Worm (Caenorhabditis elegans) whole organism, midembryonic: ENCODE results near the gene cdh-3.

ENCODE experiments used
- T22C8.4 ChIP-seq: fragments of 200-800 bp; sonication (Bioruptor generic); IDR thresholded peaks from 2 replicates; pipeline ENCODE4 v1.3.6; 2022; ENCODE audit warnings: missing genetic modification characterization, missing compliant biosample characterization
- cog-1 ChIP-seq: sonication (generic microtip); optimal IDR thresholded peaks from 2 replicates; lab custom pipeline; 2016; ENCODE audit warnings: missing genetic modification characterization, missing compliant biosample characterization
- flt-1 ChIP-seq: fragments of 200-800 bp; sonication (Bioruptor generic); IDR thresholded peaks from 2 replicates; pipeline ENCODE4 v1.3.6; 2022; ENCODE audit warnings: missing genetic modification characterization, missing compliant biosample characterization
- klf-2 ChIP-seq: fragments of 200-800 bp; sonication (Bioruptor generic); conservative IDR thresholded peaks from 2 replicates; pipeline ENCODE4 v1.3.6; 2022; ENCODE audit warnings: missing genetic modification reagents, missing genetic modification characterization, missing compliant biosample characterization
- med-1 ChIP-seq: sonication (generic microtip); optimal IDR thresholded peaks from 2 replicates; lab custom pipeline; 2017; ENCODE audit warnings: missing genetic modification characterization, mild to moderate bottlenecking, missing compliant biosample characterization, antibody characterized with exemption, missing genetic modification reagents; ENCODE audit not compliant: insufficient read depth
- ref-1 ChIP-seq: fragments of 200-800 bp; sonication (Bioruptor generic); conservative IDR thresholded peaks from 2 replicates; pipeline ENCODE4 v1.3.6; 2022; ENCODE audit warnings: missing genetic modification reagents, missing genetic modification characterization, missing compliant biosample characterization
- tab-1 ChIP-seq: fragments of 200-800 bp; sonication (Bioruptor generic); IDR thresholded peaks from 2 replicates; pipeline ENCODE4 v1.3.6; 2022; ENCODE audit warnings: missing genetic modification characterization, missing compliant biosample characterization
- ztf-23 ChIP-seq: fragments of 200-800 bp; sonication (Bioruptor generic); IDR thresholded peaks from 2 replicates; pipeline ENCODE4 v1.3.6; 2022; ENCODE audit warnings: missing genetic modification reagents, missing genetic modification characterization, missing compliant biosample characterization
- ztf-29 ChIP-seq: fragments of 200-800 bp; sonication (Bioruptor generic); IDR thresholded peaks from 2 replicates; pipeline ENCODE4 v1.3.6; 2022; ENCODE audit warnings: missing genetic modification reagents, missing genetic modification characterization, missing compliant biosample characterization

cdh-3 gene

ce11 chrIII:7754348-7754747, at the start of gene cdh-3:
Gene cdh-3, minus strand, starts transcription at chrIII:7754448.
- TF ChIP-seq ztf-23 (GFP tag; lab: Robert Waterston, UW) (no peak), flt-1 (GFP tag; lab: Robert Waterston, UW) (no peak), T22C8.4 (GFP tag; lab: Robert Waterston, UW) (no peak), tab-1 (GFP tag; lab: Robert Waterston, UW) (no peak), klf-2 (GFP tag; lab: Robert Waterston, UW) (no peak), ref-1 (GFP tag; lab: Robert Waterston, UW) (no peak), ztf-29 (GFP tag; lab: Robert Waterston, UW) (no peak), med-1 (GFP tag; lab: Kevin White, UChicago) (no peak), cog-1 (tag; lab: Kevin White, UChicago) (no peak)

- no peak for TF ChIP-seq T22C8.4 (GFP tag; lab: Robert Waterston, UW)
- TF ChIP-seq ztf-29 (GFP tag; lab: Robert Waterston, UW) = no peak
- no peak for TF ChIP-seq tab-1 (GFP tag; lab: Robert Waterston, UW)
- no peak for TF ChIP-seq ztf-23 (GFP tag; lab: Robert Waterston, UW)
- no peak for TF ChIP-seq cog-1 (tag; lab: Kevin White, UChicago)
- no peak for TF ChIP-seq ref-1 (GFP tag; lab: Robert Waterston, UW)
- TF ChIP-seq med-1 (GFP tag; lab: Kevin White, UChicago) = no peak
These were observed 41.1 kb upstream of the cdh-3 start, which contains the start of gene cyk-7 for ce11 chrIII:7795311-7795710. Gene cyk-7, minus strand, starts transcription at chrIII:7795409.

DNA sequence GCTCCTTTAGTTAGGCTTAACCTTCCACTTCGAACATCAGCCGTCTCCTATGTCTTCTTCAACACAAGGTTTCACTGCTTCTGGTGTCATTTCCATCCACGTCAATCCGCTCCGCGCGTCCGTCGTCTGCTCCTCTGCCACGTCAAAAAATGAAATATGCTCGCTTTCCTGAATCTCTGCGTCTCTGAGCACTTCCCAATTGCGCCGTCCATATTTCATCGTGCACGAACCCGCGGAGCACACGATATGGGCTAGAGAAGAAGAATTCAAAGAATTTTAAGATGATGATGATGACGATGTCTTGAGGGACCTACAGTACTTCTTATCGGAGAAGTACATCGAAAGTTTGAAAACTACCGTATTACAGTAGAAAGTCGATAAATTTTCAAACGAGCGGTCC, 38.7 kb upstream of the cdh-3 start:
- TF ChIP-seq ztf-23 (GFP tag; lab: Robert Waterston, UW) (no peak), T22C8.4 (GFP tag; lab: Robert Waterston, UW) (no peak), ref-1 (GFP tag; lab: Robert Waterston, UW) (no peak), klf-2 (GFP tag; lab: Robert Waterston, UW) (no peak), cog-1 (tag; lab: Kevin White, UChicago) (no peak), med-1 (GFP tag; lab: Kevin White, UChicago) (no peak), flt-1 (GFP tag; lab: Robert Waterston, UW) (no peak), tab-1 (GFP tag; lab: Robert Waterston, UW) (no peak), ztf-29 (GFP tag; lab: Robert Waterston, UW) (no peak)

DNA sequence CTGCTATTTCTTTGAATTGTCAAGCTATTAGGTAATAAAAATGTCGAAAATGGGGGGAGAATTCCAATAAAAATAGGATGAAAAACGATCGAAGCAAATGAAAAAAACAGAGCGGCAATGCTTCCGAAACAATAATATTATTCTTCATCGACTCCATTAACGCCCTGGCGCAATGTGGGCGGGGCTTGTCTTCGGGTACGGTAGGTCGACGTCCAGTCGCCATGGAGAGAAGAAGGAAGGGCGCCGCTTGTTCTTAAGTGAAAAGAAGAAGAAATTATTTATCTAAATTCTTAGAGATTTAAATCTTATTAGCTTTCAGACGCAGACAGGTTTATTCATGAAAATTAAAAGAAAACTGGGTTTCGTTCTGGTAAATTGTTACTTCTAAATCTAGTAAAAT, 38.0 kb upstream of the cdh-3 start:
- TF ChIP-seq tab-1 (GFP tag; lab: Robert Waterston, UW) = no peak
- no peak for TF ChIP-seq cog-1 (tag; lab: Kevin White, UChicago)
- no peak for TF ChIP-seq med-1 (GFP tag; lab: Kevin White, UChicago)
- no peak for TF ChIP-seq T22C8.4 (GFP tag; lab: Robert Waterston, UW)
- TF ChIP-seq klf-2 (GFP tag; lab: Robert Waterston, UW) = no peak
- TF ChIP-seq ztf-23 (GFP tag; lab: Robert Waterston, UW) = no peak
- no peak for TF ChIP-seq ztf-29 (GFP tag; lab: Robert Waterston, UW)
- TF ChIP-seq ref-1 (GFP tag; lab: Robert Waterston, UW) = no peak
- no peak for TF ChIP-seq flt-1 (GFP tag; lab: Robert Waterston, UW)

ce11 chrIII:7790522-7790921, 36.3 kb upstream of the cdh-3 start:
- no peak for TF ChIP-seq ztf-23 (GFP tag; lab: Robert Waterston, UW)
- TF ChIP-seq med-1 (GFP tag; lab: Kevin White, UChicago) = no peak
- no peak for TF ChIP-seq klf-2 (GFP tag; lab: Robert Waterston, UW)
- no peak for TF ChIP-seq ztf-29 (GFP tag; lab: Robert Waterston, UW)
- TF ChIP-seq ref-1 (GFP tag; lab: Robert Waterston, UW) = no peak

ce11 chrIII:7788410-7788809, 34.2 kb upstream of the cdh-3 start:
- TF ChIP-seq tab-1 (GFP tag; lab: Robert Waterston, UW) = no peak
- no peak for TF ChIP-seq ztf-29 (GFP tag; lab: Robert Waterston, UW)
- TF ChIP-seq ref-1 (GFP tag; lab: Robert Waterston, UW) = no peak
- TF ChIP-seq T22C8.4 (GFP tag; lab: Robert Waterston, UW) = no peak
- TF ChIP-seq med-1 (GFP tag; lab: Kevin White, UChicago) = no peak
- no peak for TF ChIP-seq cog-1 (tag; lab: Kevin White, UChicago)
- no peak for TF ChIP-seq klf-2 (GFP tag; lab: Robert Waterston, UW)
- no peak for TF ChIP-seq flt-1 (GFP tag; lab: Robert Waterston, UW)

- TF ChIP-seq tab-1 (GFP tag; lab: Robert Waterston, UW) (no peak), flt-1 (GFP tag; lab: Robert Waterston, UW) (no peak), ztf-23 (GFP tag; lab: Robert Waterston, UW) (no peak), T22C8.4 (GFP tag; lab: Robert Waterston, UW) (no peak), ztf-29 (GFP tag; lab: Robert Waterston, UW) (no peak)
These were observed 30.0 kb upstream of the cdh-3 start for ce11 chrIII:7784201-7784600.

DNA sequence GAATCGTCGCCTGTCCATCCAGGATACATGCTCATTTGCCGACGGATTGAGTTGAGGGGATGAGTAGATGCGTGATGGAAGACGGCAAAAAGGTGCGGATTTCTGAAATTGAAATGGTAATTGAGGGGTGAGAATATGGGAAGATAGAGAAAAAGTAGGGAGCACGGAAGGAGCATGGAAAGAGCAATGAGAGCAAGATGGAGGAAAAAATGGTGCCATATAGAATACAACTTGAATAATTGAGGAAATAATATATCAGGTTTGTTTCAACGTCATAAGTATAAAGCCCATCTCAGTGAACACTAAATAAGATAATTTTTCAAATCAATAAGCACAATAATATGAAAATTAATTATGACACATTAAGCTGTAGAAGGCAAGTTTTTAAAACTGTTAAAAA, 29.1 kb upstream of the cdh-3 start, which contains the start of gene mab-5:
mab-5 (minus strand) TSS at position 101 of the 400 bp plus-strand sequence.
- no peak for TF ChIP-seq ztf-23 (GFP tag; lab: Robert Waterston, UW)
- TF ChIP-seq tab-1 (GFP tag; lab: Robert Waterston, UW) = no peak
- TF ChIP-seq flt-1 (GFP tag; lab: Robert Waterston, UW) = no peak
- no peak for TF ChIP-seq klf-2 (GFP tag; lab: Robert Waterston, UW)
- TF ChIP-seq cog-1 (tag; lab: Kevin White, UChicago) = no peak
- TF ChIP-seq med-1 (GFP tag; lab: Kevin White, UChicago) = no peak
- no peak for TF ChIP-seq ztf-29 (GFP tag; lab: Robert Waterston, UW)
- TF ChIP-seq T22C8.4 (GFP tag; lab: Robert Waterston, UW) = no peak
- TF ChIP-seq ref-1 (GFP tag; lab: Robert Waterston, UW) = no peak

DNA sequence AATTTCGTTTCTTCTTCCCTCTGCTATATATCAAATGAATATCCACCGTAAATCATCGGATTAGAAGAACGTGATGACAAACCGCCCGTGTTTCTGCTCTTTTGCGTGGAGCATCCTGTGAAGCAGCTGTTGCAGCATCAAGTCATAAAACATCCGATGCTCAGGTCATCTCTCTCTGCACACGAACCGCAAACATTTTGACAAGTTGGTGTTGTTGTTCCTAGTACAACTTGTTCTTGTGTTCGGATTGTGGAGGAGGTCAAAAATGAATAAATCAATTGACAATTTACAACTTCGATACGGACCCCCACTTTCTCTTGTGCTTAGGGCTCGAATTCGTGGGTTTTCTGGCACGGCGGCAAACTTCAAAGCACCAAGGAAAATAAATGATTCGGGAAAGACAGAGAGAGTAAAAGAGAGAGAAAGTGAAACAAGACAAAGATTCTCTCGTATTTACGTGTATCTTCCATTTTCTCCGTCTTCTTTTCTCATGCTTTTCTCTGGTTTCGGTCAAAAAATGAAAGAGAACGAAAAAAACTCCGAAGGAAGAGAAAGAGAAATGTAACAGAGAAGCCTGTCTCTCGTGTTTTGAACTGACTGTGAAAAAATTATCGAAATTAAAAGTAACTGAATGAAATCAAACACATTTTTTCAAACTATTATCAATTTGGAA, 26.5 kb upstream of the cdh-3 start:
- TF ChIP-seq tab-1 (GFP tag; lab: Robert Waterston, UW) (no peak), med-1 (GFP tag; lab: Kevin White, UChicago) (no peak), flt-1 (GFP tag; lab: Robert Waterston, UW) (no peak), T22C8.4 (GFP tag; lab: Robert Waterston, UW) (no peak)
